Worm (Caenorhabditis elegans) whole organism, late embryonic: ENCODE results near the gene R13D7.2.

Experiments
- ceh-2 ChIP-seq: sonication (generic microtip); optimal IDR thresholded peaks from 2 replicates; lab custom pipeline; 2016; ENCODE audit warnings: missing genotype, missing genetic modification characterization, missing compliant biosample characterization
- fkh-6 ChIP-seq: sonication (generic microtip); optimal IDR thresholded peaks from 2 replicates; lab custom pipeline; 2016; ENCODE audit warnings: missing genetic modification characterization, missing compliant biosample characterization
- nfya-1 ChIP-seq: sonication (generic microtip); optimal IDR thresholded peaks from 2 replicates; lab custom pipeline; 2017; ENCODE audit warnings: missing genetic modification characterization, mild to moderate bottlenecking, missing compliant biosample characterization, antibody characterized with exemption, moderate library complexity
- nhr-11 ChIP-seq: fragments of 150-350 bp; optimal IDR thresholded peaks from 2 replicates; lab custom pipeline; 2014; ENCODE audit warnings: missing biosample characterization, missing genetic modification characterization
- nhr-232 ChIP-seq: sonication (generic microtip); optimal IDR thresholded peaks from 2 replicates; lab custom pipeline; 2016; ENCODE audit warnings: missing genetic modification characterization, missing compliant biosample characterization
- pha-4 ChIP-seq: fragments of 150-350 bp; optimal IDR thresholded peaks from 2 replicates; lab custom pipeline; 2018; ENCODE audit warnings: missing biosample characterization, missing genetic modification reagents, missing genetic modification characterization
- sox-4 ChIP-seq: sonication (generic microtip); optimal IDR thresholded peaks from 2 replicates; lab custom pipeline; 2017; ENCODE audit warnings: mild to moderate bottlenecking, missing genetic modification characterization, inconsistent platforms, missing compliant biosample characterization

DNA sequence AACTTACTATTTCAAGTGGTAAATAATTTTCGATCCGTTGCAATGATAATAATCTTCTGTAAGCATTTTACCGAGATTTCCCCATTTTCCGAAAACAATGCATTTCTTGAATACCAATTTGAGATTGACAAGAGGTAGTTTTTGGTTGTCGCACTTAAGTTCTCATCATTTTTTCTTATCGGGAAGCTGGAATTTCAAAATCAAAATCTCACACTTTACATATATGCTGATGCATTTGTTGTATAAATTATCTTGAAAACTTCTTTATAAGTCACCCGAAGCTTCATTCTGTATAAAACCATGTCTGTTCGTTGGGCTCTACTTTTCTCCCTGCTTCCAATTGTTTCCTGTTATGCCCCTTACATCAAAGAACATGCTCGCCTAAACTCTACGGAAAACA, 41.7 kb downstream of the R13D7.2 start, which contains the start of gene try-11:
- no peak for TF ChIP-seq pha-4 (tag; lab: Kevin White, UChicago)
- no peak for TF ChIP-seq fkh-6 (tag; lab: Kevin White, UChicago)
- no peak for TF ChIP-seq nhr-11 (tag; lab: Kevin White, UChicago)
- TF ChIP-seq ceh-2, result no peak
- no peak for TF ChIP-seq nhr-232 (tag; lab: Kevin White, UChicago)
- TF ChIP-seq sox-4 (tag; lab: Kevin White, UChicago), result no peak
- no peak for TF ChIP-seq nfya-1 (tag; lab: Kevin White, UChicago)
